Worm (Caenorhabditis elegans) whole organism, L3 larva: Measurements from ENCODE around the gene F55H2.7.

ENCODE experiments used
- aly-2 ChIP-seq: fragments of 150-350 bp; optimal IDR thresholded peaks from 2 replicates; lab custom pipeline; 2014; ENCODE audit warnings: missing biosample characterization, missing genetic modification characterization
- eor-1 ChIP-seq, 2 experiments: fragments of 150-350 bp; optimal IDR thresholded peaks; 2 replicates each; lab custom pipeline; 2014 to 2018; ENCODE audit warnings: missing biosample characterization in 2 of 2, missing genetic modification characterization in 2 of 2

DNA sequence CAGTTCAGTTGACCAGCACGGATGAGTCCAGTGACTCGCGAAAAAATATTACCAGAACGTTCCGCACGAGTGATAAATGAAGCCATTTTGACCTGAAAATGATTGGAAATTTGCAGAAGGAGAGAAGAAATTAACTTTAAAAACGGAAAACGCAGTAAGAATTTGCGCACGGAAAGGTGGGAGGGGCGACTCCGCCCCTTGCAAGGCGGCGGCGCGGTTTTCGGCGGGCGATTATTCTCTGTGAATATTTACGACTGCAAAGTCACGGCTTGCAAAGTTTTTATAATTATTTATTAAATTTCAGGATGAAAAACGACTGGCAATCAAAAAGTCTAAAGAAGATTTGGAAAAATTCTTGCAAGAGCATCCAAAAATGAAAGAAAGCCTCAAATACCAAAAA is 7.5 kb upstream of the F55H2.7 start, which contains the start of gene mrps-23:
- TF ChIP-seq eor-1 (tag; optimal IDR thresholded peaks at IDR 0.05; lab: Kevin White, UChicago) (no peak), aly-2 (tag; lab: Kevin White, UChicago) (no peak)
